Fruit fly (Drosophila melanogaster): ENCODE measurements around the gene CG3436.

The CG3436 gene

dm6 chr2L:107476-108436 lies 48.1 kb upstream of the CG3436 start (continued):
- TF ChIP-seq CG11398 (GFP tag; optimal IDR thresholded peaks at IDR 0.05) (no peak), zfh2 (GFP tag; optimal IDR thresholded peaks at IDR 0.05) (no peak), mld (GFP tag; IDR thresholded peaks at IDR 0.05; ENCODE audit: partially characterized antibody) (no peak), Atf3 (GFP tag; optimal IDR thresholded peaks at IDR 0.05) (no peak), jigr1 (GFP tag; IDR thresholded peaks at IDR 0.05) (no peak), Oli (tag; optimal IDR thresholded peaks at IDR 0.05) (no peak), CG16815 (GFP tag; optimal IDR thresholded peaks at IDR 0.05) (no peak), gem (tag; optimal IDR thresholded peaks at IDR 0.05) (no peak), CG7556 (GFP tag; optimal IDR thresholded peaks at IDR 0.05) (no peak), hb (GFP tag; IDR thresholded peaks at IDR 0.05; ENCODE audit: partially characterized antibody) (no peak), CG2199 (GFP tag; IDR thresholded peaks at IDR 0.05) (no peak), CG9727 (GFP tag; optimal IDR thresholded peaks at IDR 0.05) (peak; percentile 38), CG11723 (GFP tag; optimal IDR thresholded peaks at IDR 0.05) (no peak), CG1603 (tag; optimal IDR thresholded peaks at IDR 0.05) (peak; percentile 34), CG10209 (GFP tag; optimal IDR thresholded peaks at IDR 0.05) (no peak), NFAT (GFP tag; IDR thresholded peaks at IDR 0.05) (no peak), gro (GFP tag; optimal IDR thresholded peaks at IDR 0.05) (no peak), CG4404 (GFP tag; IDR thresholded peaks at IDR 0.05) (no peak), org-1 (GFP tag; optimal IDR thresholded peaks at IDR 0.05) (no peak), CG11085 (GFP tag; IDR thresholded peaks at IDR 0.05) (no peak), zf30C (GFP tag; optimal IDR thresholded peaks at IDR 0.05) (no peak), Sox102F (GFP tag; optimal IDR thresholded peaks at IDR 0.05) (no peak), CG8388 (GFP tag; optimal IDR thresholded peaks at IDR 0.05) (no peak), usp (GFP tag; optimal IDR thresholded peaks at IDR 0.05) (no peak), PHDP (tag; optimal IDR thresholded peaks at IDR 0.05) (peak; percentile 7), CG2129 (GFP tag; IDR thresholded peaks at IDR 0.05; ENCODE audit: partially characterized antibody) (no peak), dmrt99B (tag; optimal IDR thresholded peaks at IDR 0.05) (no peak), HLH4C (GFP tag; IDR thresholded peaks at IDR 0.05; ENCODE audit: partially characterized antibody) (0 out of 3 replicates have a peak, but pooled peaks have one; percentile 23), Hey (tag; optimal IDR thresholded peaks at IDR 0.05) (no peak), ATbp (GFP tag; optimal IDR thresholded peaks at IDR 0.05) (no peak), en (GFP tag; optimal IDR thresholded peaks at IDR 0.05) (peak; percentile 32), CkIIα-i1 (GFP tag; IDR thresholded peaks at IDR 0.05) (no peak), CG6689 (GFP tag; IDR thresholded peaks at IDR 0.05) (no peak), CG12299 (tag; optimal IDR thresholded peaks at IDR 0.05) (peak; percentile 63), Mrtf (GFP tag; IDR thresholded peaks at IDR 0.05) (no peak), dpn (GFP tag; optimal IDR thresholded peaks at IDR 0.05) (no peak), ro (GFP tag; IDR thresholded peaks at IDR 0.05) (no peak), p53 (GFP tag; optimal IDR thresholded peaks at IDR 0.05) (no peak), onecut (GFP tag; IDR thresholded peaks at IDR 0.05) (no peak), CG13894 (tag; optimal IDR thresholded peaks at IDR 0.05) (peak; percentile 80), CG11456 (GFP tag; IDR thresholded peaks at IDR 0.05) (no peak), schlank (tag; optimal IDR thresholded peaks at IDR 0.05) (no peak), tin (GFP tag; optimal IDR thresholded peaks at IDR 0.05) (no peak), D19A (tag; optimal IDR thresholded peaks at IDR 0.05) (no peak), vnd (GFP tag; IDR thresholded peaks at IDR 0.05; ENCODE audit: partially characterized antibody) (no peak), CG1233 (GFP tag; optimal IDR thresholded peaks at IDR 0.05) (no peak), CG14441 (GFP tag; IDR thresholded peaks at IDR 0.05) (no peak), CG17385 (GFP tag; optimal IDR thresholded peaks at IDR 0.05) (peak; percentile 56), Eip74EF (GFP tag; optimal IDR thresholded peaks at IDR 0.05) (no peak)

Data from whole organism, embryonic.